Worm (Caenorhabditis elegans): ENCODE measurements around the gene K04F1.8.

DNA sequence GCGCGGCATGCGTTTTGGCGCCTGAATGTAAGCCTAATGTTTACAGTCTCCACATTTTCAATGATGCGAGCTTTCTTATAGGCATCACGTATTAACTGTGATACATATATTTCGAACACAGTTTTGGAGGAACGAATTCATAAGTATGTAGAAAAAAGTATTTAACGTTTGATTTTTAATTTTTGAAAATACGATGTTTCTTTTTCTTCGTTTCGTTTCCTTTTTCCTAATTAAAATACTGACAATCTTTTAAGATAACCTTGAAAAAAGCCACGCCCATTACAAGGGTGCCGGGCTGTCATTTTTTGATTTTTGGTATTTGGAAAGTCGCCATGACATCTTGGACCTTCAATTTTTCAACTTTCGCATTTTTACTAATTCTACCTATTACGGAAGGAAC, 2.1 kb upstream of the K04F1.8 start, which contains the start of gene K04F1.9:
- TF ChIP-seq flt-1 (GFP tag; IDR thresholded peaks at IDR 0.05) (no peak), T22C8.4 (GFP tag; IDR thresholded peaks at IDR 0.05) (no peak)

Measured in whole organism, midembryonic.